Worm (Caenorhabditis elegans) whole organism, L4 larva: ENCODE measurements around the gene sup-35.

Source experiments
- Y105C5A.15 ChIP-seq: fragments of 200-800 bp; sonication (Bioruptor generic); IDR thresholded peaks from 2 replicates; pipeline ENCODE4 v1.3.6; 2022; ENCODE audit warnings: missing genetic modification characterization, missing compliant biosample characterization
- ZK337.2 ChIP-seq: fragments of 200-800 bp; sonication (Bioruptor generic); IDR thresholded peaks from 2 replicates; pipeline ENCODE4 v1.3.6; 2022; ENCODE audit warnings: missing genetic modification reagents, missing genetic modification characterization, missing compliant biosample characterization
- fkh-10 ChIP-seq: fragments of 150-350 bp; optimal IDR thresholded peaks from 2 replicates; lab custom pipeline; 2014; ENCODE audit warnings: missing biosample characterization, missing genetic modification reagents, missing genetic modification characterization
- hif-1 ChIP-seq, 2 experiments: sonication (generic microtip); optimal IDR thresholded peaks; 2 replicates each; lab custom pipeline; 2016 to 2017; ENCODE audit warnings: missing compliant biosample characterization in 2 of 2, missing genetic modification characterization in 2 of 2, missing genetic modification reagents in 2 of 2, missing genotype in 2 of 2, mild to moderate bottlenecking in 1 of 2
- lsy-2 ChIP-seq, 2 experiments: fragments of 150-350 bp in 1 of 2; sonication (generic microtip) in 1 of 2; optimal IDR thresholded peaks; 2 replicates each; lab custom pipeline; 2014 to 2017; ENCODE audit warnings: missing biosample characterization in 2 of 2, missing genetic modification characterization in 2 of 2
- nhr-237 ChIP-seq: sonication (generic microtip); optimal IDR thresholded peaks from 2 replicates; lab custom pipeline; 2017; ENCODE audit warnings: missing biosample characterization, missing genetic modification characterization
- nhr-28 ChIP-seq: fragments of 150-350 bp; optimal IDR thresholded peaks from 2 replicates; lab custom pipeline; 2014; ENCODE audit warnings: missing biosample characterization, missing genetic modification characterization
- nhr-76 ChIP-seq: fragments of 150-350 bp; optimal IDR thresholded peaks from 2 replicates; lab custom pipeline; 2014; ENCODE audit warnings: missing biosample characterization, missing genetic modification characterization
- pha-4 ChIP-seq, 2 experiments: fragments of 150-350 bp in 1 of 2; fragments of 200-800 bp in 1 of 2; sonication (Bioruptor generic) in 1 of 2; IDR thresholded peaks in 1 of 2; optimal IDR thresholded peaks in 1 of 2; 2 replicates each; pipeline versions ENCODE4 v1.3.6 to Lab custom; 2014 to 2022; ENCODE audit warnings: missing genetic modification characterization in 2 of 2, missing genetic modification reagents in 2 of 2, missing biosample characterization in 1 of 2, missing compliant biosample characterization in 1 of 2
- unc-39 ChIP-seq: sonication (generic microtip); optimal IDR thresholded peaks from 2 replicates; lab custom pipeline; 2017; ENCODE audit warnings: missing biosample characterization, missing genetic modification characterization
- zag-1 ChIP-seq: fragments of 150-350 bp; optimal IDR thresholded peaks from 2 replicates; lab custom pipeline; 2014; ENCODE audit warnings: missing biosample characterization, missing genetic modification characterization

DNA sequence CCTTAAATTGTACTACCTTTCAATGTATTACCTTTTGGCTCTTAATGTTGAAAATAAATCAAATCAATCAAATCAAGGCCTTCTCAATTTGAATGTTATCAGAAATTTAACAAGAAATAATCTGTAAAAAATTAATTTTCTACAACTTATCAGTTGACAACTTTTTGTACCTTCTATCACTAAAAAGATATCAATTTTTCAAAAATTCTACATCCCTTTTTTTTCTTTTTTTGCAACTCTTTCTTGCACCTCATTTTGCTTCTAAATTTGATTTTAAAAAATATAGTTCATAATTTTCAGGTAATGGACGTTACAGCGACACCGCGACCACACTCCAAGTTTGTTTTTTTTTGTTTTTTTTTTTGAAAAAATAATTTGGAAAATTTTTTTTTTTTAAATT, 30.8 kb downstream of the sup-35 start, which contains the start of gene W09D6.5:
- TF ChIP-seq lsy-2 (tag; optimal IDR thresholded peaks at IDR 0.05; lab: Kevin White, UChicago) (no peak), ZK337.2 (GFP tag; lab: Robert Waterston, UW) (no peak), hif-1 (tag; optimal IDR thresholded peaks at IDR 0.05; lab: Kevin White, UChicago) (no peak), fkh-10 (GFP tag; lab: Kevin White, UChicago) (no peak), pha-4 (GFP tag; IDR thresholded peaks at IDR 0.05; lab: Robert Waterston, UW) (no peak), pha-4 (tag; optimal IDR thresholded peaks at IDR 0.05; lab: Kevin White, UChicago) (no peak), nhr-28 (tag; lab: Kevin White, UChicago) (no peak), nhr-76 (no peak), zag-1 (no peak), Y105C5A.15 (GFP tag; lab: Robert Waterston, UW) (no peak), unc-39 (tag; lab: Kevin White, UChicago) (no peak), nhr-237 (tag; lab: Kevin White, UChicago) (no peak)
